Worm (Caenorhabditis elegans): ENCODE results near the gene del-7.

del-7 gene

ce11 chrIV:7790151-7790691 lies 30.0 kb downstream of the del-7 start:
- TF ChIP-seq klf-2 (GFP tag; conservative IDR thresholded peaks at IDR 0.05) (no peak), tab-1 (GFP tag; IDR thresholded peaks at IDR 0.05) (no peak), cog-1 (tag; optimal IDR thresholded peaks at IDR 0.05) (no peak), ztf-29 (GFP tag; IDR thresholded peaks at IDR 0.05) (no peak), flt-1 (GFP tag; IDR thresholded peaks at IDR 0.05) (no peak), ref-1 (GFP tag; conservative IDR thresholded peaks at IDR 0.05) (no peak), ztf-23 (GFP tag; IDR thresholded peaks at IDR 0.05) (no peak), T22C8.4 (GFP tag; IDR thresholded peaks at IDR 0.05) (no peak), med-1 (GFP tag; optimal IDR thresholded peaks at IDR 0.05; ENCODE audit: insufficient read depth) (no peak)

ce11 chrIV:7790801-7791588 lies 30.8 kb downstream of the del-7 start, which contains the start of gene rsp-6:
TSS of gene rsp-6 (minus strand) at chrIV:7791229.
- TF ChIP-seq flt-1 (GFP tag; IDR thresholded peaks at IDR 0.05) = peak; percentile 67; the same call in 1 of the 2 replicates
- peak; percentile 73 for TF ChIP-seq cog-1 (tag; optimal IDR thresholded peaks at IDR 0.05)
- no peak for TF ChIP-seq ztf-23 (GFP tag; IDR thresholded peaks at IDR 0.05)
- no peak for TF ChIP-seq klf-2 (GFP tag; conservative IDR thresholded peaks at IDR 0.05)
- TF ChIP-seq med-1 (GFP tag; optimal IDR thresholded peaks at IDR 0.05; ENCODE audit: insufficient read depth) = no peak

- no peak for TF ChIP-seq flt-1 (GFP tag; IDR thresholded peaks at IDR 0.05)
- no peak for TF ChIP-seq med-1 (GFP tag; optimal IDR thresholded peaks at IDR 0.05; ENCODE audit: insufficient read depth)
- no peak for TF ChIP-seq ref-1 (GFP tag; conservative IDR thresholded peaks at IDR 0.05)
- TF ChIP-seq klf-2 (GFP tag; conservative IDR thresholded peaks at IDR 0.05) = no peak
- no peak for TF ChIP-seq cog-1 (tag; optimal IDR thresholded peaks at IDR 0.05)
- TF ChIP-seq ztf-23 (GFP tag; IDR thresholded peaks at IDR 0.05) = no peak
- no peak for TF ChIP-seq ztf-29 (GFP tag; IDR thresholded peaks at IDR 0.05)
- TF ChIP-seq T22C8.4 (GFP tag; IDR thresholded peaks at IDR 0.05) = no peak
- no peak for TF ChIP-seq tab-1 (GFP tag; IDR thresholded peaks at IDR 0.05)
Observed at ce11 chrIV:7791821-7792446, 31.7 kb downstream of the del-7 start, which contains the start of gene C33H5.13. TSS of gene C33H5.13 (minus strand) at chrIV:7792263.

- TF ChIP-seq tab-1 (GFP tag; IDR thresholded peaks at IDR 0.05) (no peak), T22C8.4 (GFP tag; IDR thresholded peaks at IDR 0.05) (no peak), cog-1 (tag; optimal IDR thresholded peaks at IDR 0.05) (no peak), ztf-29 (GFP tag; IDR thresholded peaks at IDR 0.05) (no peak), flt-1 (GFP tag; IDR thresholded peaks at IDR 0.05) (no peak), ztf-23 (GFP tag; IDR thresholded peaks at IDR 0.05) (no peak), med-1 (GFP tag; optimal IDR thresholded peaks at IDR 0.05; ENCODE audit: insufficient read depth) (no peak), ref-1 (GFP tag; conservative IDR thresholded peaks at IDR 0.05) (no peak), klf-2 (GFP tag; conservative IDR thresholded peaks at IDR 0.05) (no peak)
Observed at ce11 chrIV:7794709-7795108, 34.5 kb downstream of the del-7 start, which contains the start of gene ntp-1. TSS of gene ntp-1 (minus strand) at chrIV:7794809.

ce11 chrIV:7796432-7797113 lies 36.4 kb downstream of the del-7 start, which contains the start of gene sgo-1:
TSS of gene sgo-1 (minus strand) at chrIV:7796482.
- TF ChIP-seq ztf-23 (GFP tag; IDR thresholded peaks at IDR 0.05) (no peak), cog-1 (tag; optimal IDR thresholded peaks at IDR 0.05) (no peak), flt-1 (GFP tag; IDR thresholded peaks at IDR 0.05) (no peak), ref-1 (GFP tag; conservative IDR thresholded peaks at IDR 0.05) (no peak), med-1 (GFP tag; optimal IDR thresholded peaks at IDR 0.05; ENCODE audit: insufficient read depth) (no peak), ztf-29 (GFP tag; IDR thresholded peaks at IDR 0.05) (no peak), T22C8.4 (GFP tag; IDR thresholded peaks at IDR 0.05) (no peak), klf-2 (GFP tag; conservative IDR thresholded peaks at IDR 0.05) (no peak), tab-1 (GFP tag; IDR thresholded peaks at IDR 0.05) (no peak)

- TF ChIP-seq ztf-23 (GFP tag; IDR thresholded peaks at IDR 0.05) (no peak), tab-1 (GFP tag; IDR thresholded peaks at IDR 0.05) (no peak), cog-1 (tag; optimal IDR thresholded peaks at IDR 0.05) (no peak), ref-1 (GFP tag; conservative IDR thresholded peaks at IDR 0.05) (no peak), med-1 (GFP tag; optimal IDR thresholded peaks at IDR 0.05; ENCODE audit: insufficient read depth) (no peak), T22C8.4 (GFP tag; IDR thresholded peaks at IDR 0.05) (no peak), klf-2 (GFP tag; conservative IDR thresholded peaks at IDR 0.05) (no peak)
Observed at ce11 chrIV:7800338-7800737, 40.1 kb downstream of the del-7 start.

ce11 chrIV:7803250-7803649 lies 43.0 kb downstream of the del-7 start, which contains the start of gene C33H5.16:
TSS of gene C33H5.16 (minus strand) at chrIV:7803350.
- TF ChIP-seq flt-1 (GFP tag; IDR thresholded peaks at IDR 0.05) (no peak), ref-1 (GFP tag; conservative IDR thresholded peaks at IDR 0.05) (no peak), tab-1 (GFP tag; IDR thresholded peaks at IDR 0.05) (no peak), ztf-29 (GFP tag; IDR thresholded peaks at IDR 0.05) (no peak)

- no peak for TF ChIP-seq flt-1 (GFP tag; IDR thresholded peaks at IDR 0.05)
- no peak for TF ChIP-seq tab-1 (GFP tag; IDR thresholded peaks at IDR 0.05)
- no peak for TF ChIP-seq ztf-23 (GFP tag; IDR thresholded peaks at IDR 0.05)
- TF ChIP-seq cog-1 (tag; optimal IDR thresholded peaks at IDR 0.05) = no peak
- TF ChIP-seq ref-1 (GFP tag; conservative IDR thresholded peaks at IDR 0.05) = no peak
- TF ChIP-seq ztf-29 (GFP tag; IDR thresholded peaks at IDR 0.05) = no peak
- TF ChIP-seq T22C8.4 (GFP tag; IDR thresholded peaks at IDR 0.05) = no peak
- no peak for TF ChIP-seq klf-2 (GFP tag; conservative IDR thresholded peaks at IDR 0.05)
- no peak for TF ChIP-seq med-1 (GFP tag; optimal IDR thresholded peaks at IDR 0.05; ENCODE audit: insufficient read depth)
Observed at ce11 chrIV:7804740-7805139, 44.5 kb downstream of the del-7 start, which contains the start of gene C33H5.2. TSS of gene C33H5.2 (plus strand) at chrIV:7805040.

Measured in whole organism, midembryonic.